Worm (Caenorhabditis elegans): ENCODE measurements around the gene R13A1.5.

R13A1.5 gene

ce11 chrIV:7228208-7228607 lies 36.6 kb upstream of the R13A1.5 start, which contains the start of gene D2024.5:
Gene D2024.5 (minus strand): TSS chrIV:7228308.
- TF ChIP-seq sma-3 (GFP tag; optimal IDR thresholded peaks at IDR 0.05) = no peak
- TF ChIP-seq nhr-6 (tag; optimal IDR thresholded peaks at IDR 0.05) = no peak
- TF ChIP-seq snpc-4 (tag; optimal IDR thresholded peaks at IDR 0.05) = no peak
- TF ChIP-seq elt-3 (tag; optimal IDR thresholded peaks at IDR 0.05) = no peak
- no peak for TF ChIP-seq peb-1 (tag; optimal IDR thresholded peaks at IDR 0.05)
- TF ChIP-seq ztf-4 (tag; optimal IDR thresholded peaks at IDR 0.05) = no peak
- TF ChIP-seq nhr-12 (tag; optimal IDR thresholded peaks at IDR 0.05) = no peak
- no peak for TF ChIP-seq zag-1 (tag; optimal IDR thresholded peaks at IDR 0.05)
- TF ChIP-seq unc-55 (GFP tag; optimal IDR thresholded peaks at IDR 0.05) = no peak
- no peak for TF ChIP-seq fos-1 (tag; optimal IDR thresholded peaks at IDR 0.05)
- no peak for TF ChIP-seq unc-39 (tag; optimal IDR thresholded peaks at IDR 0.05)
- no peak for TF ChIP-seq crh-2 (tag; optimal IDR thresholded peaks at IDR 0.05)
- TF ChIP-seq nhr-77 (tag; optimal IDR thresholded peaks at IDR 0.05) = no peak
- TF ChIP-seq lin-11 (tag; optimal IDR thresholded peaks at IDR 0.05) = no peak
- TF ChIP-seq nhr-237 (tag; optimal IDR thresholded peaks at IDR 0.05) = no peak
- TF ChIP-seq ceh-16 (tag; optimal IDR thresholded peaks at IDR 0.05) = no peak
- no peak for TF ChIP-seq ceh-82 (tag; optimal IDR thresholded peaks at IDR 0.05)

ce11 chrIV:7227072-7227471 lies 35.4 kb upstream of the R13A1.5 start, which contains the start of gene R13A1.10:
Gene R13A1.10 (minus strand): TSS chrIV:7227172.
- no peak for TF ChIP-seq peb-1 (tag; optimal IDR thresholded peaks at IDR 0.05)
- no peak for TF ChIP-seq nhr-12 (tag; optimal IDR thresholded peaks at IDR 0.05)
- TF ChIP-seq lin-13 (GFP tag; optimal IDR thresholded peaks at IDR 0.05) = no peak
- no peak for TF ChIP-seq mab-5 (tag; optimal IDR thresholded peaks at IDR 0.05)
- TF ChIP-seq dmd-4 (tag; optimal IDR thresholded peaks at IDR 0.05) = no peak
- no peak for TF ChIP-seq elt-3 (tag; optimal IDR thresholded peaks at IDR 0.05)
- no peak for TF ChIP-seq lsy-2 (tag; optimal IDR thresholded peaks at IDR 0.05)
- TF ChIP-seq ztf-11 (tag; optimal IDR thresholded peaks at IDR 0.05) = no peak
- TF ChIP-seq ama-1 (optimal IDR thresholded peaks at IDR 0.05) = no peak
- no peak for TF ChIP-seq ZK546.5 (tag; optimal IDR thresholded peaks at IDR 0.05)
- no peak for TF ChIP-seq egl-27 (tag; optimal IDR thresholded peaks at IDR 0.05)
- TF ChIP-seq nhr-23 (tag; optimal IDR thresholded peaks at IDR 0.05) = no peak
- TF ChIP-seq sma-3 (GFP tag; optimal IDR thresholded peaks at IDR 0.05) = no peak
- TF ChIP-seq blmp-1 (tag; optimal IDR thresholded peaks at IDR 0.05; ENCODE audit: insufficient read depth) = no peak
- no peak for TF ChIP-seq sma-9 (GFP tag; optimal IDR thresholded peaks at IDR 0.05)
- no peak for TF ChIP-seq sma-9 (tag; optimal IDR thresholded peaks at IDR 0.05)
- TF ChIP-seq ceh-82 (tag; optimal IDR thresholded peaks at IDR 0.05) = no peak
- no peak for TF ChIP-seq unc-55 (GFP tag; optimal IDR thresholded peaks at IDR 0.05)

- TF ChIP-seq peb-1 (tag; optimal IDR thresholded peaks at IDR 0.05) (no peak), ZK546.5 (tag; optimal IDR thresholded peaks at IDR 0.05) (no peak), Y55F3AM.14 (GFP tag; optimal IDR thresholded peaks at IDR 0.05) (no peak), sem-4 (tag; optimal IDR thresholded peaks at IDR 0.05) (no peak), elt-1 (tag; optimal IDR thresholded peaks at IDR 0.05) (no peak), lin-11 (tag; optimal IDR thresholded peaks at IDR 0.05) (no peak), C34F6.9 (tag; optimal IDR thresholded peaks at IDR 0.05) (no peak), nhr-6 (tag; optimal IDR thresholded peaks at IDR 0.05) (no peak), ztf-1 (GFP tag; conservative IDR thresholded peaks at IDR 0.05) (no peak), mab-5 (tag; optimal IDR thresholded peaks at IDR 0.05) (no peak), zag-1 (tag; optimal IDR thresholded peaks at IDR 0.05) (no peak), skn-1 (tag; optimal IDR thresholded peaks at IDR 0.05) (no peak), gmeb-1 (tag; optimal IDR thresholded peaks at IDR 0.05) (no peak), nhr-237 (tag; optimal IDR thresholded peaks at IDR 0.05) (no peak)
Measured at ce11 chrIV:7222088-7222487, 30.4 kb upstream of the R13A1.5 start.

- TF ChIP-seq nhr-10 (tag; optimal IDR thresholded peaks at IDR 0.05) (no peak), elt-3 (tag; optimal IDR thresholded peaks at IDR 0.05) (no peak), crh-2 (tag; optimal IDR thresholded peaks at IDR 0.05) (no peak), nhr-237 (tag; optimal IDR thresholded peaks at IDR 0.05) (no peak), fos-1 (tag; optimal IDR thresholded peaks at IDR 0.05) (no peak), elt-1 (tag; optimal IDR thresholded peaks at IDR 0.05) (no peak), zag-1 (tag; optimal IDR thresholded peaks at IDR 0.05) (no peak), C34F6.9 (tag; optimal IDR thresholded peaks at IDR 0.05) (no peak), unc-62 (GFP tag; optimal IDR thresholded peaks at IDR 0.05) (no peak), nhr-25 (tag; optimal IDR thresholded peaks at IDR 0.05) (no peak), unc-39 (tag; optimal IDR thresholded peaks at IDR 0.05) (no peak), aly-2 (tag; optimal IDR thresholded peaks at IDR 0.05) (no peak)
Measured at ce11 chrIV:7219398-7220087, 27.9 kb upstream of the R13A1.5 start, which contains the start of the genes glb-23 and R13A1.1. Gene glb-23 (minus strand): TSS chrIV:7219498. Gene R13A1.1 (plus strand): TSS chrIV:7220037.

Measured in whole organism, L2 larva.